Worm (Caenorhabditis elegans): ENCODE results near the gene mfsd-11.

- TF ChIP-seq T22C8.4 (GFP tag; IDR thresholded peaks at IDR 0.05) (no peak), ref-1 (GFP tag; conservative IDR thresholded peaks at IDR 0.05) (no peak)
Measured at ce11 chrX:12198298-12198697, 44.4 kb upstream of the mfsd-11 start.

Data from whole organism, midembryonic.